Worm (Caenorhabditis elegans) whole organism, midembryonic: Measurements from ENCODE around the gene F09C12.8.
A peak's percentile ranks its signal among the peaks of the same experiment; 100 is the strongest.

ENCODE experiments used
- T22C8.4 ChIP-seq: fragments of 200-800 bp; sonication (Bioruptor generic); IDR thresholded peaks from 2 replicates; pipeline ENCODE4 v1.3.6; 2022; ENCODE audit warnings: missing genetic modification characterization, missing compliant biosample characterization
- cog-1 ChIP-seq: sonication (generic microtip); optimal IDR thresholded peaks from 2 replicates; lab custom pipeline; 2016; ENCODE audit warnings: missing genetic modification characterization, missing compliant biosample characterization
- flt-1 ChIP-seq: fragments of 200-800 bp; sonication (Bioruptor generic); IDR thresholded peaks from 2 replicates; pipeline ENCODE4 v1.3.6; 2022; ENCODE audit warnings: missing genetic modification characterization, missing compliant biosample characterization
- klf-2 ChIP-seq: fragments of 200-800 bp; sonication (Bioruptor generic); conservative IDR thresholded peaks from 2 replicates; pipeline ENCODE4 v1.3.6; 2022; ENCODE audit warnings: missing genetic modification reagents, missing genetic modification characterization, missing compliant biosample characterization
- med-1 ChIP-seq: sonication (generic microtip); optimal IDR thresholded peaks from 2 replicates; lab custom pipeline; 2017; ENCODE audit warnings: missing genetic modification characterization, mild to moderate bottlenecking, missing compliant biosample characterization, antibody characterized with exemption, missing genetic modification reagents; ENCODE audit not compliant: insufficient read depth
- ref-1 ChIP-seq: fragments of 200-800 bp; sonication (Bioruptor generic); conservative IDR thresholded peaks from 2 replicates; pipeline ENCODE4 v1.3.6; 2022; ENCODE audit warnings: missing genetic modification reagents, missing genetic modification characterization, missing compliant biosample characterization
- tab-1 ChIP-seq: fragments of 200-800 bp; sonication (Bioruptor generic); IDR thresholded peaks from 2 replicates; pipeline ENCODE4 v1.3.6; 2022; ENCODE audit warnings: missing genetic modification characterization, missing compliant biosample characterization
- ztf-23 ChIP-seq: fragments of 200-800 bp; sonication (Bioruptor generic); IDR thresholded peaks from 2 replicates; pipeline ENCODE4 v1.3.6; 2022; ENCODE audit warnings: missing genetic modification reagents, missing genetic modification characterization, missing compliant biosample characterization
- ztf-29 ChIP-seq: fragments of 200-800 bp; sonication (Bioruptor generic); IDR thresholded peaks from 2 replicates; pipeline ENCODE4 v1.3.6; 2022; ENCODE audit warnings: missing genetic modification reagents, missing genetic modification characterization, missing compliant biosample characterization

Gene F09C12.8

ce11 chrII:5091640-5092243, 20.4 kb upstream of the F09C12.8 start, which contains the start of gene pld-1:
Gene pld-1 (minus strand): TSS chrII:5091690.
- TF ChIP-seq ztf-23 (GFP tag; lab: Robert Waterston, UW): no peak
- no peak for TF ChIP-seq cog-1 (tag; lab: Kevin White, UChicago)
- TF ChIP-seq flt-1 (GFP tag; lab: Robert Waterston, UW): no peak
- no peak for TF ChIP-seq tab-1
- no peak for TF ChIP-seq klf-2 (GFP tag; lab: Robert Waterston, UW)
- no peak for TF ChIP-seq T22C8.4 (GFP tag; lab: Robert Waterston, UW)
- TF ChIP-seq med-1: no peak
- no peak for TF ChIP-seq ref-1 (GFP tag; lab: Robert Waterston, UW)
- no peak for TF ChIP-seq ztf-29 (GFP tag; lab: Robert Waterston, UW)

- TF ChIP-seq T22C8.4 (GFP tag; lab: Robert Waterston, UW) (no peak), ztf-23 (GFP tag; lab: Robert Waterston, UW) (no peak), cog-1 (tag; lab: Kevin White, UChicago) (peak; percentile 82), flt-1 (GFP tag; lab: Robert Waterston, UW) (no peak)
These were observed 19.6 kb upstream of the F09C12.8 start, which contains the start of gene C04G6.2 for ce11 chrII:5092362-5093281. Gene C04G6.2 (plus strand): TSS chrII:5093231.

- no peak for TF ChIP-seq ref-1 (GFP tag; lab: Robert Waterston, UW)
- no peak for TF ChIP-seq klf-2 (GFP tag; lab: Robert Waterston, UW)
- no peak for TF ChIP-seq ztf-29 (GFP tag; lab: Robert Waterston, UW)
- TF ChIP-seq T22C8.4 (GFP tag; lab: Robert Waterston, UW): no peak
- no peak for TF ChIP-seq ztf-23 (GFP tag; lab: Robert Waterston, UW)
- no peak for TF ChIP-seq cog-1 (tag; lab: Kevin White, UChicago)
- no peak for TF ChIP-seq flt-1 (GFP tag; lab: Robert Waterston, UW)
- no peak for TF ChIP-seq tab-1
These were observed 18.2 kb upstream of the F09C12.8 start, which contains the start of gene C04G6.13 for ce11 chrII:5093945-5094344. Gene C04G6.13 (plus strand): TSS chrII:5094245.

- TF ChIP-seq tab-1: peak; percentile 85
- TF ChIP-seq ztf-23 (GFP tag; lab: Robert Waterston, UW): peak; percentile 98
- TF ChIP-seq ref-1 (GFP tag; lab: Robert Waterston, UW): peak; percentile 99
- peak; percentile 88 for TF ChIP-seq flt-1 (GFP tag; lab: Robert Waterston, UW)
- peak; percentile 98 for TF ChIP-seq klf-2 (GFP tag; lab: Robert Waterston, UW)
- peak; percentile 57; the same call in 1 of the 2 replicates for TF ChIP-seq ztf-29 (GFP tag; lab: Robert Waterston, UW)
These were observed 14.7 kb upstream of the F09C12.8 start for ce11 chrII:5097463-5097862.

- TF ChIP-seq flt-1 (GFP tag; lab: Robert Waterston, UW) (no peak), ztf-29 (GFP tag; lab: Robert Waterston, UW) (no peak), cog-1 (tag; lab: Kevin White, UChicago) (no peak), klf-2 (GFP tag; lab: Robert Waterston, UW) (no peak), tab-1 (no peak), ref-1 (GFP tag; lab: Robert Waterston, UW) (no peak), med-1 (no peak), T22C8.4 (GFP tag; lab: Robert Waterston, UW) (no peak), ztf-23 (GFP tag; lab: Robert Waterston, UW) (no peak)
These were observed 13.1 kb upstream of the F09C12.8 start for ce11 chrII:5099034-5099433.

ce11 chrII:5099649-5100048, 12.5 kb upstream of the F09C12.8 start, which contains the start of gene C04G6.6:
Gene C04G6.6 (minus strand): TSS chrII:5099749.
- no peak for TF ChIP-seq T22C8.4 (GFP tag; lab: Robert Waterston, UW)
- TF ChIP-seq tab-1: no peak
- no peak for TF ChIP-seq ref-1 (GFP tag; lab: Robert Waterston, UW)
- no peak for TF ChIP-seq flt-1 (GFP tag; lab: Robert Waterston, UW)
- TF ChIP-seq klf-2 (GFP tag; lab: Robert Waterston, UW): no peak
- no peak for TF ChIP-seq ztf-23 (GFP tag; lab: Robert Waterston, UW)
- no peak for TF ChIP-seq ztf-29 (GFP tag; lab: Robert Waterston, UW)
- no peak for TF ChIP-seq cog-1 (tag; lab: Kevin White, UChicago)

ce11 chrII:5101701-5102100, 10.5 kb upstream of the F09C12.8 start, which contains the start of the genes idpb-3 and idpb-1:
Gene idpb-3 (minus strand): TSS chrII:5101801.
Gene idpb-1 (plus strand): TSS chrII:5101984.
- TF ChIP-seq ztf-29 (GFP tag; lab: Robert Waterston, UW): no peak
- no peak for TF ChIP-seq tab-1
- TF ChIP-seq ztf-23 (GFP tag; lab: Robert Waterston, UW): no peak
- no peak for TF ChIP-seq klf-2 (GFP tag; lab: Robert Waterston, UW)

- no peak for TF ChIP-seq T22C8.4 (GFP tag; lab: Robert Waterston, UW)
- TF ChIP-seq klf-2 (GFP tag; lab: Robert Waterston, UW): no peak
- TF ChIP-seq cog-1 (tag; lab: Kevin White, UChicago): no peak
- TF ChIP-seq med-1: no peak
- no peak for TF ChIP-seq ztf-29 (GFP tag; lab: Robert Waterston, UW)
- TF ChIP-seq flt-1 (GFP tag; lab: Robert Waterston, UW): no peak
- TF ChIP-seq tab-1: no peak
- TF ChIP-seq ztf-23 (GFP tag; lab: Robert Waterston, UW): no peak
- no peak for TF ChIP-seq ref-1 (GFP tag; lab: Robert Waterston, UW)
These were observed 9.0 kb upstream of the F09C12.8 start for ce11 chrII:5103189-5103588.
